Fruit fly (Drosophila melanogaster) whole organism, wandering third instar larva: Measurements from ENCODE around the gene CG4935.
A peak's percentile ranks its signal among the peaks of the same experiment; 100 is the strongest.

Experiments
- Abd-B ChIP-seq: fragments of >200 bp; optimal IDR thresholded peaks from 2 replicates; lab custom pipeline; 2017; ENCODE audit warnings: missing biosample characterization, missing genetic modification characterization
- CG32264 ChIP-seq: fragments of 200-800 bp; sonication (Bioruptor generic); optimal IDR thresholded peaks from 2 replicates; lab custom pipeline; 2016; ENCODE audit warnings: missing biosample characterization, missing genetic modification characterization
- CG9705 ChIP-seq: fragments of 200-800 bp; sonication (Bioruptor generic); optimal IDR thresholded peaks from 2 replicates; lab custom pipeline; 2018; ENCODE audit warnings: missing biosample characterization, mild to moderate bottlenecking, missing genetic modification characterization
- CrebA ChIP-seq: fragments of 200-800 bp; sonication (Bioruptor generic); optimal IDR thresholded peaks from 2 replicates; lab custom pipeline; 2016; ENCODE audit warnings: missing biosample characterization, mild to moderate bottlenecking, missing genetic modification characterization, borderline replicate concordance
- Dfd ChIP-seq: fragments of >200 bp; optimal IDR thresholded peaks from 2 replicates; lab custom pipeline; 2017; ENCODE audit warnings: missing biosample characterization, missing genetic modification characterization
- Dif ChIP-seq: fragments of 200-275, 200-300 bp; sonication (Bioruptor generic); optimal IDR thresholded peaks from 2 replicates; lab custom pipeline; 2018; ENCODE audit warnings: missing biosample characterization, missing genetic modification characterization; ENCODE audit not compliant: partially characterized antibody
- GATAd ChIP-seq: sonication (Bioruptor generic); optimal IDR thresholded peaks from 2 replicates; lab custom pipeline; 2016; ENCODE audit warnings: missing biosample characterization, missing genetic modification characterization
- HLH106 ChIP-seq: fragments of 200-800 bp; optimal IDR thresholded peaks from 3 replicates; lab custom pipeline; 2019; ENCODE audit warnings: missing biosample characterization, mild to moderate bottlenecking, missing genetic modification characterization, moderate library complexity
- Hnf4 ChIP-seq: fragments of 200-800 bp; sonication (Bioruptor generic); optimal IDR thresholded peaks from 2 replicates; lab custom pipeline; 2016; ENCODE audit warnings: missing biosample characterization, mild to moderate bottlenecking, missing genetic modification characterization
- Hr78 ChIP-seq: fragments of >200 bp; optimal IDR thresholded peaks from 2 replicates; lab custom pipeline; 2017; ENCODE audit warnings: missing biosample characterization, missing genetic modification characterization
- Hr83 ChIP-seq: fragments of 200-300 bp; sonication (Bioruptor generic); optimal IDR thresholded peaks from 2 replicates; lab custom pipeline; 2016; ENCODE audit warnings: missing biosample characterization, mild to moderate bottlenecking, missing genetic modification characterization, moderate library complexity; ENCODE audit not compliant: poor library complexity, severe bottlenecking
- Jra ChIP-seq: sonication (Bioruptor generic); optimal IDR thresholded peaks from 2 replicates; lab custom pipeline; 2016; ENCODE audit warnings: missing biosample characterization, missing genetic modification characterization
- Mio ChIP-seq: sonication (Bioruptor generic); optimal IDR thresholded peaks from 2 replicates; lab custom pipeline; 2016; ENCODE audit warnings: missing biosample characterization, missing genetic modification characterization
- Myc ChIP-seq: fragments of >200 bp; optimal IDR thresholded peaks from 2 replicates; lab custom pipeline; 2017
- N ChIP-seq: fragments of >200 bp; optimal IDR thresholded peaks from 2 replicates; lab custom pipeline; 2018; ENCODE audit warnings: missing biosample characterization, missing external identifiers, missing genetic modification characterization
- OdsH ChIP-seq: fragments of 200-800 bp; sonication (Bioruptor generic); optimal IDR thresholded peaks from 2 replicates; lab custom pipeline; 2016; ENCODE audit warnings: missing biosample characterization, mild to moderate bottlenecking, missing genetic modification characterization
- Rel ChIP-seq, 2 experiments: fragments of 200-800 bp; sonication (Bioruptor generic) in 1 of 2; optimal IDR thresholded peaks; 2 replicates in 1 of 2; 3 replicates in 1 of 2; lab custom pipeline; 2016 to 2019; ENCODE audit warnings: mild to moderate bottlenecking in 2 of 2, missing biosample characterization in 2 of 2, missing genetic modification characterization in 2 of 2, moderate library complexity in 1 of 2
- Sp1 ChIP-seq: fragments of 200-800 bp; sonication (Bioruptor generic); optimal IDR thresholded peaks from 3 replicates; lab custom pipeline; 2019; ENCODE audit warnings: missing biosample characterization, mild to moderate bottlenecking, missing genetic modification characterization, moderate library complexity
- Vsx2 ChIP-seq: fragments of 200-300, 225-300 bp; sonication (Bioruptor generic); optimal IDR thresholded peaks from 2 replicates; lab custom pipeline; 2018; ENCODE audit warnings: missing biosample characterization, missing genetic modification characterization; ENCODE audit not compliant: partially characterized antibody
- br ChIP-seq: fragments of 200-800 bp; sonication (Bioruptor generic); optimal IDR thresholded peaks from 2 replicates; lab custom pipeline; 2016; ENCODE audit warnings: missing biosample characterization, missing genetic modification characterization
- brk ChIP-seq: fragments of 200-800 bp; sonication (Bioruptor generic); optimal IDR thresholded peaks from 2 replicates; lab custom pipeline; 2016; ENCODE audit warnings: missing biosample characterization, mild to moderate bottlenecking, missing genetic modification characterization
- dl ChIP-seq, 2 experiments: fragments of 175-275, 200-275 bp in 1 of 2; fragments of 200-275 bp in 1 of 2; sonication (Bioruptor generic); optimal IDR thresholded peaks; lab custom pipeline; 2018; ENCODE audit warnings: mild to moderate bottlenecking in 2 of 2, missing biosample characterization in 2 of 2, missing genetic modification characterization in 2 of 2, moderate library complexity in 2 of 2; ENCODE audit not compliant: partially characterized antibody in 2 of 2, insufficient read depth in 1 of 2
- dmrt93B ChIP-seq: fragments of 200-800 bp; sonication (Bioruptor generic); optimal IDR thresholded peaks from 2 replicates; lab custom pipeline; 2018; ENCODE audit warnings: missing biosample characterization, mild to moderate bottlenecking, missing genetic modification characterization
- dsf ChIP-seq: sonication (Bioruptor generic); optimal IDR thresholded peaks from 2 replicates; lab custom pipeline; 2016; ENCODE audit warnings: missing biosample characterization, missing genetic modification characterization, borderline replicate concordance
- ey ChIP-seq: fragments of 200-800 bp; sonication (Bioruptor generic); optimal IDR thresholded peaks from 2 replicates; lab custom pipeline; 2016; ENCODE audit warnings: missing biosample characterization, missing genetic modification characterization
- foxo ChIP-seq, 2 experiments: fragments of 200-800 bp; sonication (Bioruptor generic); optimal IDR thresholded peaks; 2 replicates in 1 of 2; 3 replicates in 1 of 2; lab custom pipeline; 2016 to 2017; ENCODE audit warnings: missing biosample characterization in 2 of 2, missing genetic modification characterization in 2 of 2
- fru ChIP-seq: fragments of 200-800 bp; sonication (Bioruptor generic); optimal IDR thresholded peaks from 3 replicates; lab custom pipeline; 2016; ENCODE audit warnings: missing biosample characterization, mild to moderate bottlenecking, missing genetic modification characterization
- h ChIP-seq: fragments of 200-800 bp; sonication (Bioruptor generic); optimal IDR thresholded peaks from 3 replicates; lab custom pipeline; 2016; ENCODE audit warnings: missing biosample characterization, mild to moderate bottlenecking, missing genetic modification characterization
- jim ChIP-seq: fragments of 175-275, 200-325 bp; sonication (Bioruptor generic); optimal IDR thresholded peaks from 2 replicates; lab custom pipeline; 2016; ENCODE audit warnings: missing biosample characterization, mild to moderate bottlenecking, missing genetic modification characterization
- lola ChIP-seq: fragments of >200 bp; optimal IDR thresholded peaks from 2 replicates; lab custom pipeline; 2017; ENCODE audit warnings: missing biosample characterization, missing genetic modification characterization
- pan ChIP-seq: fragments of >200 bp; optimal IDR thresholded peaks from 2 replicates; lab custom pipeline; 2017
- psq ChIP-seq: fragments of 200-800 bp; sonication (Bioruptor generic); optimal IDR thresholded peaks from 3 replicates; lab custom pipeline; 2017; ENCODE audit warnings: missing biosample characterization, mild to moderate bottlenecking, missing genetic modification characterization, moderate library complexity
- rgr ChIP-seq: fragments of 200-800 bp; sonication (Bioruptor generic); optimal IDR thresholded peaks from 3 replicates; lab custom pipeline; 2016; ENCODE audit warnings: missing biosample characterization, mild to moderate bottlenecking, missing genetic modification characterization
- sage ChIP-seq: fragments of 200-800 bp; sonication (Bioruptor generic); optimal IDR thresholded peaks from 2 replicates; lab custom pipeline; 2016; ENCODE audit warnings: missing biosample characterization, mild to moderate bottlenecking, missing genetic modification characterization
- sv ChIP-seq: fragments of 200-800 bp; sonication (Bioruptor generic); optimal IDR thresholded peaks from 3 replicates; lab custom pipeline; 2016; ENCODE audit warnings: missing biosample characterization, missing genetic modification characterization
- tai ChIP-seq: sonication (Bioruptor generic); optimal IDR thresholded peaks from 2 replicates; lab custom pipeline; 2016; ENCODE audit warnings: missing biosample characterization, missing genetic modification characterization
- usp ChIP-seq: fragments of >200 bp; optimal IDR thresholded peaks from 2 replicates; lab custom pipeline; 2017; ENCODE audit warnings: missing biosample characterization, missing genetic modification characterization
- woc ChIP-seq: sonication (Bioruptor generic); optimal IDR thresholded peaks from 2 replicates; lab custom pipeline; 2016; ENCODE audit warnings: missing biosample characterization, mild to moderate bottlenecking, missing genetic modification characterization

CG4935 gene

dm6 chr2L:16299466-16300311 is 37.7 kb downstream of the CG4935 start, which contains the start of the genes heix and CG17328 (continued):
- peak; percentile 69 for TF ChIP-seq CG9705
- no peak for TF ChIP-seq Myc (lab: Kevin White, UChicago)
- TF ChIP-seq sage (GFP tag; lab: Kevin White, UChicago): no peak
- no peak for TF ChIP-seq lola
- no peak for TF ChIP-seq Abd-B (GFP tag; lab: Kevin White, UChicago)
- TF ChIP-seq Mio (GFP tag; lab: Kevin White, UChicago): no peak
- TF ChIP-seq Dfd (GFP tag; lab: Kevin White, UChicago): no peak
- peak; percentile 74 for TF ChIP-seq Sp1 (GFP tag; lab: Kevin White, UChicago)
- no peak for TF ChIP-seq Vsx2 (GFP tag; lab: Kevin White, UChicago)
- TF ChIP-seq woc (GFP tag; lab: Kevin White, UChicago): peak; percentile 83

DNA sequence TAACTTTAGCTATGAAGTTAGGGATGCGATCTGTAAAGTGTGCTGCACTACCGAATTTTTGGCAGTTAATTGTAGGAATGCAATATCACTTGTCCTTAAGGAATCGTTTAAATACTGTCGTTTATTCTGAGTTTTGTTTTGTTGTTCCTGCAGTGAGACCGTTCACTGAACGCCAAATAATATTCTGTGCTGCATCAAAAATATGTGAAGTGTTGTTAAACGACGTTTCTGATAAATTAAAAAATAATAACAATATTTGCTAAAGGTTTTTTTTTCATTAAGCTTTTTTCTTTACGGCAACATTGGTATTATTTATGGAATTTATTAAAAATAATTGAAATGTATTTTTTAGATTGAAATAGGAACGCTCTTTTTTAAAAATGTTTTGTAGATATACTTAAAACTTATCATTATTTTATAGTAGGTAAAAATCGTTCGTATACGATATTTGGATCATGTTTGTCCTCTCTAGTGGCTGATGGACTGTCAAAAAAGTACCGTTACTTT is 40.9 kb downstream of the CG4935 start, which contains the start of gene GMF:
TSS of gene GMF (minus strand) at position 182 of the 507 bp plus-strand sequence.
- TF ChIP-seq GATAd (GFP tag; lab: Kevin White, UChicago) (no peak), tai (GFP tag; lab: Kevin White, UChicago) (no peak), Sp1 (GFP tag; lab: Kevin White, UChicago) (peak; percentile 51), brk (GFP tag; lab: Kevin White, UChicago) (no peak), lola (no peak), Myc (lab: Kevin White, UChicago) (no peak), Hr83 (GFP tag; lab: Kevin White, UChicago) (no peak), CrebA (GFP tag; lab: Kevin White, UChicago) (no peak), Dfd (GFP tag; lab: Kevin White, UChicago) (no peak), Vsx2 (GFP tag; lab: Kevin White, UChicago) (no peak), Hnf4 (GFP tag; lab: Kevin White, UChicago) (peak; percentile 58), CG32264 (GFP tag; lab: Kevin White, UChicago) (no peak), Jra (GFP tag; lab: Kevin White, UChicago) (peak; percentile 67), OdsH (GFP tag; lab: Kevin White, UChicago) (no peak), rgr (peak; percentile 64), jim (GFP tag; lab: Kevin White, UChicago) (no peak), Dif (GFP tag; lab: Kevin White, UChicago) (no peak), usp (GFP tag; lab: Kevin White, UChicago) (no peak), woc (GFP tag; lab: Kevin White, UChicago) (peak; percentile 57), dmrt93B (GFP tag; lab: Kevin White, UChicago) (no peak), HLH106 (tag; lab: Kevin White, UChicago) (peak; percentile 30), pan (lab: Kevin White, UChicago) (no peak), psq (GFP tag; lab: Kevin White, UChicago) (peak; percentile 21), foxo (GFP tag; optimal IDR thresholded peaks at IDR 0.05; lab: Kevin White, UChicago) (peak in 1 of 2 experiments; percentile 62), dl (GFP tag; optimal IDR thresholded peaks at IDR 0.05; lab: Kevin White, UChicago; ENCODE audit: insufficient read depth in 1 of 2, partially characterized antibody in 2 of 2) (no peak), Abd-B (GFP tag; lab: Kevin White, UChicago) (no peak), CG9705 (no peak), Rel (GFP tag; optimal IDR thresholded peaks at IDR 0.05; lab: Kevin White, UChicago) (no peak), Rel (tag; optimal IDR thresholded peaks at IDR 0.05; lab: Kevin White, UChicago) (peak; percentile 20), sage (GFP tag; lab: Kevin White, UChicago) (no peak), dsf (GFP tag; lab: Kevin White, UChicago) (peak; percentile 23), N (GFP tag; lab: Kevin White, UChicago) (no peak), Mio (GFP tag; lab: Kevin White, UChicago) (no peak), fru (no peak), ey (GFP tag; lab: Kevin White, UChicago) (peak; percentile 19), sv (GFP tag; lab: Kevin White, UChicago) (no peak), h (GFP tag; lab: Kevin White, UChicago) (no peak), br (GFP tag; lab: Kevin White, UChicago) (no peak), Hr78 (GFP tag; lab: Kevin White, UChicago) (no peak)
